Fruit fly (Drosophila melanogaster): ENCODE results near the gene mthl5.

Gene mthl5

dm6 chr3R:11887114-11888037 is at the start of gene mthl5 (continued):
- TF ChIP-seq CG34422 (GFP tag; IDR thresholded peaks at IDR 0.05) (peak; percentile 46; the same call in 2 of the 3 replicates), sens-2 (GFP tag; IDR thresholded peaks at IDR 0.05) (peak; percentile 58), CG17829 (tag; optimal IDR thresholded peaks at IDR 0.05) (peak; percentile 84), CG31388 (GFP tag; optimal IDR thresholded peaks at IDR 0.05) (peak; percentile 31), Hmr (GFP tag; optimal IDR thresholded peaks at IDR 0.05) (peak; percentile 81), CG18764 (GFP tag; optimal IDR thresholded peaks at IDR 0.05) (peak; percentile 39), gsb (GFP tag; IDR thresholded peaks at IDR 0.05) (no peak), CG5180 (GFP tag; optimal IDR thresholded peaks at IDR 0.05) (peak; percentile 53), ci (GFP tag; IDR thresholded peaks at IDR 0.05) (peak; percentile 83), Oli (tag; optimal IDR thresholded peaks at IDR 0.05) (peak; percentile 89), CG3163 (GFP tag; optimal IDR thresholded peaks at IDR 0.05) (peak; percentile 72), sim (GFP tag; IDR thresholded peaks at IDR 0.05) (peak; percentile 11; the same call in 1 of the 2 replicates), CG13123 (GFP tag; optimal IDR thresholded peaks at IDR 0.05) (no peak), grn (GFP tag; optimal IDR thresholded peaks at IDR 0.05) (peak; percentile 37), lola (GFP tag; optimal IDR thresholded peaks at IDR 0.05) (peak in 1 of 3 experiments; percentile 89), cato (GFP tag; optimal IDR thresholded peaks at IDR 0.05; ENCODE audit: borderline replicate concordance) (peak; percentile 78), CG1832 (GFP tag; optimal IDR thresholded peaks at IDR 0.05) (no peak), ssp (GFP tag; IDR thresholded peaks at IDR 0.05) (peak; percentile 64), CG2875 (GFP tag; optimal IDR thresholded peaks at IDR 0.05) (peak; percentile 80), CG9727 (GFP tag; optimal IDR thresholded peaks at IDR 0.05) (peak; percentile 88), CG12299 (tag; optimal IDR thresholded peaks at IDR 0.05) (no peak), D (optimal IDR thresholded peaks at IDR 0.05) (no peak), D (GFP tag; optimal IDR thresholded peaks at IDR 0.05) (peak; percentile 87), CG10267 (tag; optimal IDR thresholded peaks at IDR 0.05) (peak; percentile 80), E2f2 (GFP tag; IDR thresholded peaks at IDR 0.05) (peak; percentile 56), Dip3 (GFP tag; optimal IDR thresholded peaks at IDR 0.05) (peak; percentile 54), stwl (tag; optimal IDR thresholded peaks at IDR 0.05) (peak; percentile 13), CG1792 (GFP tag; optimal IDR thresholded peaks at IDR 0.05) (peak; percentile 49), dysf (GFP tag; IDR thresholded peaks at IDR 0.05) (peak; percentile 78), CG4360 (GFP tag; IDR thresholded peaks at IDR 0.05) (0 out of 2 replicates have a peak, but pooled peaks have one; percentile 17), inv (GFP tag; IDR thresholded peaks at IDR 0.05; ENCODE audit: partially characterized antibody) (no peak), disco-r (GFP tag; optimal IDR thresholded peaks at IDR 0.05) (peak; percentile 64), onecut (GFP tag; IDR thresholded peaks at IDR 0.05) (peak; percentile 73), CG10565 (GFP tag; optimal IDR thresholded peaks at IDR 0.05) (no peak), CG18262 (tag; optimal IDR thresholded peaks at IDR 0.05) (peak; percentile 88), Hr78 (GFP tag; optimal IDR thresholded peaks at IDR 0.05) (peak in 1 of 2 experiments; percentile 51), Dad (GFP tag; optimal IDR thresholded peaks at IDR 0.05) (peak; percentile 70), CG32767 (GFP tag; IDR thresholded peaks at IDR 0.05) (peak; percentile 71), HLH54F (GFP tag; optimal IDR thresholded peaks at IDR 0.05) (peak; percentile 69), Aef1 (GFP tag; IDR thresholded peaks at IDR 0.05) (peak; percentile 53), cad (GFP tag; optimal IDR thresholded peaks at IDR 0.05) (no peak), ro (GFP tag; IDR thresholded peaks at IDR 0.05) (peak; percentile 43; the same call in 1 of the 2 replicates), CG3726 (GFP tag; IDR thresholded peaks at IDR 0.05) (peak; percentile 54; the same call in 1 of the 3 replicates), Max (GFP tag; optimal IDR thresholded peaks at IDR 0.05) (peak; percentile 48), Blimp-1 (GFP tag; optimal IDR thresholded peaks at IDR 0.05) (peak; percentile 67), schlank (tag; optimal IDR thresholded peaks at IDR 0.05) (peak; percentile 0), Taf1 (GFP tag; IDR thresholded peaks at IDR 0.05) (no peak), CG14441 (GFP tag; IDR thresholded peaks at IDR 0.05) (peak; percentile 77)

All from whole organism, embryonic.